Worm (Caenorhabditis elegans) whole organism, late embryonic: ENCODE data around the gene ZC239.22.

Source experiments
- C08G9.2 ChIP-seq: sonication (generic microtip); optimal IDR thresholded peaks from 2 replicates; lab custom pipeline; 2016; ENCODE audit warnings: mild to moderate bottlenecking, missing genetic modification characterization, moderate library complexity, missing compliant biosample characterization
- ahr-1 ChIP-seq: sonication (generic microtip); optimal IDR thresholded peaks from 2 replicates; lab custom pipeline; 2016; ENCODE audit warnings: missing genetic modification characterization, missing compliant biosample characterization
- ceh-45 ChIP-seq: fragments of 200-800 bp; sonication (Bioruptor generic); IDR thresholded peaks from 2 replicates; pipeline ENCODE4 v1.3.6; 2022; ENCODE audit warnings: missing genetic modification reagents, missing genetic modification characterization, missing compliant biosample characterization
- ceh-6 ChIP-seq: fragments of 200-800 bp; sonication (Bioruptor generic); optimal IDR thresholded peaks from 2 replicates; lab custom pipeline; 2018; ENCODE audit warnings: mild to moderate bottlenecking, missing genetic modification characterization, missing compliant biosample characterization
- dve-1 ChIP-seq: sonication (generic microtip); optimal IDR thresholded peaks from 2 replicates; lab custom pipeline; 2017; ENCODE audit warnings: antibody characterized with exemption, mild to moderate bottlenecking, missing genetic modification characterization, missing compliant biosample characterization
- elt-4 ChIP-seq: sonication (generic microtip); optimal IDR thresholded peaks from 2 replicates; lab custom pipeline; 2016; ENCODE audit warnings: missing genetic modification characterization, missing compliant biosample characterization
- ets-4 ChIP-seq: sonication (generic microtip); optimal IDR thresholded peaks from 2 replicates; lab custom pipeline; 2016; ENCODE audit warnings: missing genetic modification characterization, missing compliant biosample characterization
- hlh-8 ChIP-seq: sonication (generic microtip); optimal IDR thresholded peaks from 2 replicates; lab custom pipeline; 2016; ENCODE audit warnings: missing genotype, missing genetic modification characterization, missing compliant biosample characterization
- lin-11 ChIP-seq: fragments of 200-800 bp; sonication (Bioruptor generic); optimal IDR thresholded peaks from 2 replicates; lab custom pipeline; 2018; ENCODE audit warnings: mild to moderate bottlenecking, missing genetic modification characterization, missing compliant biosample characterization
- madf-2 ChIP-seq: sonication (generic microtip); optimal IDR thresholded peaks from 2 replicates; lab custom pipeline; 2017; ENCODE audit warnings: missing genetic modification characterization, missing compliant biosample characterization
- mec-3 ChIP-seq: sonication (generic microtip); optimal IDR thresholded peaks from 2 replicates; lab custom pipeline; 2016; ENCODE audit warnings: borderline replicate concordance, missing genetic modification characterization, missing compliant biosample characterization
- pag-3 ChIP-seq: sonication (generic microtip); optimal IDR thresholded peaks from 2 replicates; lab custom pipeline; 2016; ENCODE audit warnings: missing compliant biosample characterization, missing genetic modification characterization, borderline replicate concordance
- pqm-1 ChIP-seq: sonication (generic microtip); optimal IDR thresholded peaks from 2 replicates; lab custom pipeline; 2016; ENCODE audit warnings: missing genetic modification characterization, missing compliant biosample characterization

ce11 chrII:3222686-3223085, 2.1 kb upstream of the ZC239.22 start, which contains the start of gene ZC239.13:
- no peak for TF ChIP-seq ahr-1 (tag; lab: Kevin White, UChicago)
- no peak for TF ChIP-seq ceh-6 (GFP tag; lab: Kevin White, UChicago)
- TF ChIP-seq ets-4 (tag; lab: Kevin White, UChicago): no peak
- TF ChIP-seq pqm-1 (tag; lab: Kevin White, UChicago): no peak
- no peak for TF ChIP-seq lin-11 (tag; lab: Kevin White, UChicago)
- TF ChIP-seq madf-2 (tag; lab: Kevin White, UChicago): no peak
- TF ChIP-seq mec-3 (tag; lab: Kevin White, UChicago): no peak
- no peak for TF ChIP-seq ceh-45 (GFP tag; lab: Robert Waterston, UW)
- TF ChIP-seq elt-4 (tag; lab: Kevin White, UChicago): no peak
- no peak for TF ChIP-seq pag-3 (tag; lab: Kevin White, UChicago)
- no peak for TF ChIP-seq dve-1 (tag; lab: Kevin White, UChicago)
- no peak for TF ChIP-seq hlh-8 (tag; lab: Kevin White, UChicago)
- no peak for TF ChIP-seq C08G9.2 (tag; lab: Kevin White, UChicago)
